Worm (Caenorhabditis elegans) whole organism, early embryonic: ENCODE measurements around the gene T26G10.4.

Experiments
- B0310.2 ChIP-seq: sonication (generic microtip); optimal IDR thresholded peaks from 2 replicates; lab custom pipeline; 2016; ENCODE audit warnings: mild to moderate bottlenecking, missing genetic modification characterization, missing compliant biosample characterization
- F13C5.2 ChIP-seq: sonication (generic microtip); optimal IDR thresholded peaks from 2 replicates; lab custom pipeline; 2017; ENCODE audit warnings: mild to moderate bottlenecking, missing genetic modification characterization, inconsistent platforms, missing compliant biosample characterization
- aly-1 ChIP-seq: sonication (generic microtip); optimal IDR thresholded peaks from 2 replicates; lab custom pipeline; 2016; ENCODE audit warnings: missing genetic modification characterization, missing compliant biosample characterization
- ama-1 ChIP-seq: fragments of 150-350 bp; optimal IDR thresholded peaks from 2 replicates; lab custom pipeline; 2014
- ceh-13 ChIP-seq: fragments of 200-800 bp; sonication (Bioruptor generic); optimal IDR thresholded peaks from 2 replicates; lab custom pipeline; 2018; ENCODE audit warnings: mild to moderate bottlenecking, missing genetic modification characterization, missing compliant biosample characterization
- ceh-36 ChIP-seq: sonication (generic microtip); optimal IDR thresholded peaks from 2 replicates; lab custom pipeline; 2016; ENCODE audit warnings: missing genetic modification characterization, inconsistent platforms, missing compliant biosample characterization
- flt-1 ChIP-seq: fragments of 200-800 bp; sonication (Bioruptor generic); IDR thresholded peaks from 2 replicates; pipeline ENCODE4 v1.3.6; 2022; ENCODE audit warnings: missing genetic modification characterization, missing compliant biosample characterization
- hnd-1 ChIP-seq: sonication (generic microtip); optimal IDR thresholded peaks from 2 replicates; lab custom pipeline; 2016; ENCODE audit warnings: missing genetic modification characterization, missing compliant biosample characterization
- tbx-11 ChIP-seq: fragments of 200-800 bp; sonication (Bioruptor generic); IDR thresholded peaks from 2 replicates; pipeline ENCODE4 v1.3.6; 2022; ENCODE audit warnings: missing genetic modification characterization, missing compliant biosample characterization
- tbx-37 ChIP-seq: fragments of 200-800 bp; sonication (Bioruptor generic); conservative IDR thresholded peaks from 2 replicates; pipeline ENCODE4 v1.3.6; 2022; ENCODE audit warnings: missing genetic modification reagents, missing genetic modification characterization, missing compliant biosample characterization

DNA sequence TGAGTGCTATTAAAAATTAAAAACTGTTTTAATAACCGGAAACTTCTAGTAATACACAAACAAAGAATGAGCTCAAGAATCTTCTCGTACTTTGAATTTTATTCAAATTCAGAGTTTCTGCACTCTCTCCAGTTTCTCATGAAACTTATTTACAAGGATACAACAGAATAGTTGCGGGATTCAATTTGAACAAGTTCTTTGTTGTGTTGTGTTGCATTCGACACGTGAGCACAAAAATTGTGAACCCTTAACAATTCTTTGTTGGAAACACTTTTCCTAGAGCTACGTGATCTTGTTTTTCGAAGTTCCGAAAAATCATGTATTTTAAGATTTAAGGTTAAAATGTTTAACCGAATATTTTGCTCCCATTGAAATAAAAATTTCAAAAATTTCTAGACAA, 46.6 kb upstream of the T26G10.4 start:
- TF ChIP-seq ama-1 (lab: Kevin White, UChicago): no peak
- TF ChIP-seq B0310.2 (tag; lab: Kevin White, UChicago): no peak
- no peak for TF ChIP-seq tbx-11
- TF ChIP-seq tbx-37 (GFP tag; lab: Robert Waterston, UW): no peak
- TF ChIP-seq aly-1 (tag; lab: Kevin White, UChicago): no peak
- no peak for TF ChIP-seq hnd-1 (tag; lab: Kevin White, UChicago)
- no peak for TF ChIP-seq flt-1 (GFP tag; lab: Robert Waterston, UW)
- TF ChIP-seq ceh-36: no peak
- TF ChIP-seq F13C5.2 (tag; lab: Kevin White, UChicago): no peak
- no peak for TF ChIP-seq ceh-13
